Worm (Caenorhabditis elegans) whole organism, young adult: ENCODE results near the gene drn-1.

Experiments used
- B0019.2 ChIP-seq: fragments of 200-800 bp; sonication (Bioruptor generic); conservative IDR thresholded peaks from 2 replicates; pipeline ENCODE4 v1.3.6; 2022; ENCODE audit warnings: missing genetic modification reagents, missing genetic modification characterization, missing compliant biosample characterization
- F23B12.7 ChIP-seq: sonication (generic microtip); optimal IDR thresholded peaks from 2 replicates; lab custom pipeline; 2017; ENCODE audit warnings: missing genetic modification characterization, mild to moderate bottlenecking, missing compliant biosample characterization, antibody characterized with exemption, moderate library complexity; ENCODE audit not compliant: insufficient read depth
- F39B2.1 ChIP-seq: fragments of 200-800 bp; sonication (Bioruptor generic); IDR thresholded peaks from 2 replicates; pipeline ENCODE4 v1.3.6; 2022; ENCODE audit warnings: missing genetic modification reagents, missing genetic modification characterization, missing compliant biosample characterization
- F57A8.1 ChIP-seq: fragments of 200-800 bp; sonication (Bioruptor generic); optimal IDR thresholded peaks from 2 replicates; lab custom pipeline; 2018; ENCODE audit warnings: mild to moderate bottlenecking, missing genetic modification characterization, moderate library complexity, missing compliant biosample characterization
- F57C9.4 ChIP-seq: sonication (generic microtip); optimal IDR thresholded peaks from 2 replicates; lab custom pipeline; 2017; ENCODE audit warnings: mild to moderate bottlenecking, missing genetic modification characterization, missing compliant biosample characterization
- K11D2.4 ChIP-seq: fragments of 200-800 bp; sonication (Bioruptor generic); IDR thresholded peaks from 2 replicates; pipeline ENCODE4 v1.3.6; 2022; ENCODE audit warnings: missing genetic modification reagents, missing genetic modification characterization, missing compliant biosample characterization
- K12H6.12 ChIP-seq: fragments of 200-800 bp; sonication (Bioruptor generic); optimal IDR thresholded peaks from 2 replicates; lab custom pipeline; 2018; ENCODE audit warnings: mild to moderate bottlenecking, missing genetic modification characterization, missing compliant biosample characterization
- Y79H2A.3 ChIP-seq: fragments of 200-800 bp; sonication (Bioruptor generic); conservative IDR thresholded peaks from 2 replicates; pipeline ENCODE4 v1.3.6; 2022; ENCODE audit warnings: missing genetic modification reagents, missing genetic modification characterization, missing compliant biosample characterization
- Y95B8A.8 ChIP-seq: fragments of 200-800 bp; sonication (Bioruptor generic); IDR thresholded peaks from 2 replicates; pipeline ENCODE4 v1.3.6; 2022; ENCODE audit warnings: missing genetic modification reagents, missing genetic modification characterization, missing compliant biosample characterization
- attf-5 ChIP-seq: fragments of 200-800 bp; sonication (Bioruptor generic); optimal IDR thresholded peaks from 2 replicates; lab custom pipeline; 2018; ENCODE audit warnings: mild to moderate bottlenecking, missing genetic modification characterization, missing compliant biosample characterization
- bed-1 ChIP-seq: fragments of 200-800 bp; sonication (Bioruptor generic); IDR thresholded peaks from 2 replicates; pipeline ENCODE4 v1.3.6; 2022; ENCODE audit warnings: missing genetic modification reagents, missing genetic modification characterization, missing compliant biosample characterization
- cebp-1 ChIP-seq, 2 experiments: fragments of 200-800 bp in 1 of 2; sonication (Bioruptor generic) in 1 of 2; sonication (generic microtip) in 1 of 2; IDR thresholded peaks in 1 of 2; optimal IDR thresholded peaks in 1 of 2; 2 replicates each; pipeline versions ENCODE4 v1.3.6 to Lab custom; 2017 to 2022; ENCODE audit warnings: missing compliant biosample characterization in 2 of 2, missing genetic modification characterization in 2 of 2, mild to moderate bottlenecking in 1 of 2, missing genetic modification reagents in 1 of 2, moderate library complexity in 1 of 2
- ceh-100 ChIP-seq: fragments of 200-800 bp; sonication (Bioruptor generic); IDR thresholded peaks from 2 replicates; pipeline ENCODE4 v1.3.6; 2022; ENCODE audit warnings: missing genetic modification reagents, missing genetic modification characterization, missing compliant biosample characterization
- ceh-91 ChIP-seq: fragments of 200-800 bp; sonication (Bioruptor generic); IDR thresholded peaks from 2 replicates; pipeline ENCODE4 v1.3.6; 2022; ENCODE audit warnings: missing genetic modification reagents, missing genetic modification characterization, missing compliant biosample characterization
- die-1 ChIP-seq: sonication (generic microtip); optimal IDR thresholded peaks from 2 replicates; lab custom pipeline; 2016; ENCODE audit warnings: missing genotype, mild to moderate bottlenecking, missing genetic modification characterization, missing compliant biosample characterization
- dox-1 ChIP-seq: fragments of 200-800 bp; sonication (Bioruptor generic); IDR thresholded peaks from 2 replicates; pipeline ENCODE4 v1.3.6; 2022; ENCODE audit warnings: missing genetic modification reagents, missing genetic modification characterization, missing compliant biosample characterization
- dpl-1 ChIP-seq: fragments of 150-350 bp; optimal IDR thresholded peaks from 2 replicates; lab custom pipeline; 2014; ENCODE audit warnings: missing biosample characterization, missing genetic modification reagents, missing genetic modification characterization
- ets-4 ChIP-seq: fragments of 200-800 bp; sonication (Bioruptor generic); optimal IDR thresholded peaks from 2 replicates; lab custom pipeline; 2018; ENCODE audit warnings: mild to moderate bottlenecking, missing genetic modification characterization, missing compliant biosample characterization
- gei-17 ChIP-seq: fragments of 200-800 bp; sonication (Bioruptor generic); optimal IDR thresholded peaks from 2 replicates; lab custom pipeline; 2018; ENCODE audit warnings: mild to moderate bottlenecking, missing genetic modification characterization, missing compliant biosample characterization
- hlh-26 ChIP-seq: fragments of 200-800 bp; sonication (Bioruptor generic); conservative IDR thresholded peaks from 2 replicates; pipeline ENCODE4 v1.3.6; 2022; ENCODE audit warnings: missing genetic modification reagents, missing genetic modification characterization, missing compliant biosample characterization
- hmg-20 ChIP-seq: fragments of 200-800 bp; sonication (Bioruptor generic); IDR thresholded peaks from 2 replicates; pipeline ENCODE4 v1.3.6; 2022; ENCODE audit warnings: missing genetic modification reagents, missing genetic modification characterization, missing compliant biosample characterization
- lin-26 ChIP-seq: fragments of 200-800 bp; sonication (Bioruptor generic); IDR thresholded peaks from 2 replicates; pipeline ENCODE4 v1.3.6; 2022; ENCODE audit warnings: missing genetic modification reagents, missing genetic modification characterization, missing compliant biosample characterization
- lin-35 ChIP-seq, 3 experiments: fragments of 150-350 bp in 2 of 3; sonication (generic microtip) in 1 of 3; optimal IDR thresholded peaks; 2 replicates each; lab custom pipeline; 2014 to 2018; ENCODE audit warnings: missing biosample characterization in 3 of 3, missing genetic modification characterization in 3 of 3, missing genetic modification reagents in 3 of 3
- lir-1 ChIP-seq: fragments of 200-800 bp; sonication (Bioruptor generic); conservative IDR thresholded peaks from 2 replicates; pipeline ENCODE4 v1.3.6; 2022; ENCODE audit warnings: missing genetic modification reagents, missing genetic modification characterization, missing compliant biosample characterization
- lsl-1 ChIP-seq: fragments of 200-800 bp; sonication (Bioruptor generic); optimal IDR thresholded peaks from 2 replicates; lab custom pipeline; 2018; ENCODE audit warnings: mild to moderate bottlenecking, missing genetic modification characterization, moderate library complexity, missing compliant biosample characterization
- madf-6 ChIP-seq: fragments of 200-800 bp; sonication (Bioruptor generic); IDR thresholded peaks from 2 replicates; pipeline ENCODE4 v1.3.6; 2022; ENCODE audit warnings: missing genetic modification reagents, missing genetic modification characterization, missing compliant biosample characterization
- mes-4 ChIP-seq: sonication (generic microtip); optimal IDR thresholded peaks from 2 replicates; lab custom pipeline; 2016; ENCODE audit warnings: missing genotype, missing genetic modification characterization, missing compliant biosample characterization
- mxl-1 ChIP-seq: sonication (generic microtip); optimal IDR thresholded peaks from 2 replicates; lab custom pipeline; 2016; ENCODE audit warnings: missing genetic modification characterization, missing compliant biosample characterization
- nhr-120 ChIP-seq: fragments of 200-800 bp; sonication (Bioruptor generic); IDR thresholded peaks from 2 replicates; pipeline ENCODE4 v1.3.6; 2022; ENCODE audit warnings: missing genetic modification characterization, missing compliant biosample characterization
- nhr-27 ChIP-seq: fragments of 200-800 bp; sonication (Bioruptor generic); optimal IDR thresholded peaks from 2 replicates; lab custom pipeline; 2018; ENCODE audit warnings: mild to moderate bottlenecking, missing genetic modification characterization, moderate library complexity, missing compliant biosample characterization
- pbrm-1 ChIP-seq: fragments of 200-800 bp; sonication (Bioruptor generic); IDR thresholded peaks from 2 replicates; pipeline ENCODE4 v1.3.6; 2022; ENCODE audit warnings: missing genetic modification reagents, missing genetic modification characterization, missing compliant biosample characterization
- rpc-1 ChIP-seq, 2 experiments: fragments of 150-350 bp in 1 of 2; sonication (generic microtip) in 1 of 2; optimal IDR thresholded peaks; 2 replicates each; lab custom pipeline; 2014 to 2018; ENCODE audit warnings: missing biosample characterization in 1 of 2, missing genetic modification characterization in 1 of 2, missing genetic modification reagents in 1 of 2, missing genotype in 1 of 2
- sea-2 ChIP-seq: fragments of 200-800 bp; sonication (Bioruptor generic); IDR thresholded peaks from 2 replicates; pipeline ENCODE4 v1.3.6; 2022; ENCODE audit warnings: missing genetic modification characterization, missing compliant biosample characterization
- tbp1 ChIP-seq: fragments of 200-800 bp; sonication (Bioruptor generic); optimal IDR thresholded peaks from 2 replicates; lab custom pipeline; 2018; ENCODE audit warnings: mild to moderate bottlenecking, missing genetic modification characterization, missing compliant biosample characterization
- tlf-1 ChIP-seq: fragments of 200-800 bp; sonication (Bioruptor generic); optimal IDR thresholded peaks from 2 replicates; lab custom pipeline; 2018; ENCODE audit warnings: mild to moderate bottlenecking, missing genetic modification characterization, missing compliant biosample characterization
- unc-62 ChIP-seq: fragments of 150-350 bp; optimal IDR thresholded peaks from 2 replicates; lab custom pipeline; 2014; ENCODE audit warnings: missing biosample characterization, missing genetic modification reagents, missing genetic modification characterization
- zim-3 ChIP-seq: sonication (generic microtip); optimal IDR thresholded peaks from 2 replicates; lab custom pipeline; 2017; ENCODE audit warnings: mild to moderate bottlenecking, missing genetic modification characterization, moderate library complexity, missing compliant biosample characterization

The drn-1 gene

DNA sequence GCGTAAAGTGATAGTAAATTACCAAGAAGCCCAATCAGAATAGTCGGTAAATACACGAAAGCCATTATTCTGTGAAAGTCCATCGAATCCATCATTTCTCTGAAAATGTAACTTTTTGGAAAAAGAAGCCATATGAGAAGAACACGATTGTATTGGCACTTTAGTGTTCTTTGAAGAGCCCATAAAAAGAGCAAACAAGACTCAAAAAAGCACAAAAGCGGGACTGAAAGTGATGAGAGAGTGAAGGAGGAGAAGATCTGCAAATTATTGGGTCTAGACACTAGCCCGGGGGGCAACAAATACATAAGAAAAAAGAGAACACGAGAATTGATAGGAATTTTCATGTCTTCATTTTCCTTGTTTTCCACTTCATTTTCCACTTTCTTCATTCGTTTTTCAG is 16.2 kb downstream of the drn-1 start, which contains the start of gene frpr-4:
Gene frpr-4, minus strand, starts transcription at position 101 of the 400 bp plus-strand sequence.
- TF ChIP-seq mes-4 (tag; lab: Kevin White, UChicago), result no peak
- no peak for TF ChIP-seq ets-4
- TF ChIP-seq lin-26 (GFP tag; lab: Robert Waterston, UW), result no peak
- no peak for TF ChIP-seq Y79H2A.3 (GFP tag; lab: Robert Waterston, UW)

- TF ChIP-seq ceh-91 (GFP tag; lab: Robert Waterston, UW) (no peak), bed-1 (GFP tag; lab: Robert Waterston, UW) (no peak), dpl-1 (GFP tag; lab: Kevin White, UChicago) (no peak), madf-6 (GFP tag; lab: Robert Waterston, UW) (no peak), attf-5 (GFP tag; lab: Kevin White, UChicago) (no peak), sea-2 (GFP tag; lab: Robert Waterston, UW) (no peak), pbrm-1 (GFP tag; lab: Robert Waterston, UW) (no peak), lin-35 (GFP tag; optimal IDR thresholded peaks at IDR 0.05; lab: Kevin White, UChicago) (no peak), Y95B8A.8 (GFP tag; lab: Robert Waterston, UW) (no peak), ceh-100 (GFP tag; lab: Robert Waterston, UW) (no peak), B0019.2 (GFP tag; lab: Robert Waterston, UW) (no peak), hmg-20 (GFP tag; lab: Robert Waterston, UW) (no peak), dox-1 (GFP tag; lab: Robert Waterston, UW) (no peak)
Observed at ce11 chrII:5246791-5247361, 24.8 kb downstream of the drn-1 start, which contains the start of gene ptr-6. Gene ptr-6 (minus strand): TSS chrII:5246837.

- no peak for TF ChIP-seq rpc-1 (optimal IDR thresholded peaks at IDR 0.05; lab: Kevin White, UChicago)
- TF ChIP-seq rpc-1 (tag; optimal IDR thresholded peaks at IDR 0.05; lab: Kevin White, UChicago), result no peak
- TF ChIP-seq K12H6.12, result no peak
- TF ChIP-seq F57A8.1 (GFP tag; lab: Kevin White, UChicago), result no peak
- no peak for TF ChIP-seq cebp-1 (GFP tag; IDR thresholded peaks at IDR 0.05; lab: Robert Waterston, UW)
- no peak for TF ChIP-seq cebp-1 (tag; optimal IDR thresholded peaks at IDR 0.05; lab: Kevin White, UChicago)
- TF ChIP-seq die-1 (tag; lab: Kevin White, UChicago), result no peak
Observed at ce11 chrII:5241560-5241959, 30.1 kb downstream of the drn-1 start, which contains the start of gene T16D1.1. Gene T16D1.1 (minus strand): TSS chrII:5241660.

- TF ChIP-seq F57A8.1 (GFP tag; lab: Kevin White, UChicago) (no peak), nhr-120 (no peak), tbp1 (no peak), zim-3 (tag; lab: Kevin White, UChicago) (no peak), lir-1 (GFP tag; lab: Robert Waterston, UW) (no peak), F39B2.1 (GFP tag; lab: Robert Waterston, UW) (no peak), gei-17 (GFP tag; lab: Kevin White, UChicago) (no peak), lsl-1 (GFP tag; lab: Kevin White, UChicago) (no peak), K11D2.4 (GFP tag; lab: Robert Waterston, UW) (no peak), madf-6 (GFP tag; lab: Robert Waterston, UW) (no peak), mxl-1 (tag; lab: Kevin White, UChicago) (no peak), ceh-100 (GFP tag; lab: Robert Waterston, UW) (no peak), unc-62 (GFP tag; lab: Kevin White, UChicago) (no peak), hlh-26 (GFP tag; lab: Robert Waterston, UW) (no peak), F57C9.4 (no peak), nhr-27 (tag; lab: Kevin White, UChicago) (no peak), tlf-1 (GFP tag; lab: Kevin White, UChicago) (no peak), F23B12.7 (tag; lab: Kevin White, UChicago) (no peak), Y79H2A.3 (GFP tag; lab: Robert Waterston, UW) (no peak)
Observed at ce11 chrII:5238366-5238765, 33.3 kb downstream of the drn-1 start, which contains the start of gene pho-4. Gene pho-4 (minus strand): TSS chrII:5238466.
